Fruit fly (Drosophila melanogaster) whole organism, embryonic: Measurements from ENCODE around the gene MYPT-75D.

Experiments used
- CG11696 ChIP-seq: fragments of 200-800 bp; sonication (Bioruptor generic); IDR thresholded peaks from 2 replicates; pipeline ENCODE4 v1.3.6; 2022; ENCODE audit warnings: missing biosample characterization, missing genetic modification characterization
- CG12155 ChIP-seq: fragments of 200-800 bp; sonication (Bioruptor generic); optimal IDR thresholded peaks from 3 replicates; lab custom pipeline; 2016; ENCODE audit warnings: missing biosample characterization, missing genetic modification characterization
- CG12236 ChIP-seq: fragments of 200-800 bp; sonication (Bioruptor generic); optimal IDR thresholded peaks from 2 replicates; lab custom pipeline; 2016; ENCODE audit warnings: missing biosample characterization, missing genetic modification characterization
- CG12659 ChIP-seq: fragments of 200-800 bp; sonication (Bioruptor generic); optimal IDR thresholded peaks from 3 replicates; lab custom pipeline; 2017; ENCODE audit warnings: mild to moderate bottlenecking, missing biosample characterization, missing genetic modification reagents, missing genetic modification characterization
- CG12744 ChIP-seq: fragments of 200-800 bp; sonication (Bioruptor generic); optimal IDR thresholded peaks from 2 replicates; lab custom pipeline; 2016; ENCODE audit warnings: missing biosample characterization, missing genetic modification characterization
- CG13424 ChIP-seq: fragments of 200-800 bp; sonication (Bioruptor generic); optimal IDR thresholded peaks from 2 replicates; lab custom pipeline; 2019; ENCODE audit warnings: missing biosample characterization, mild to moderate bottlenecking, missing genetic modification characterization, moderate library complexity
- CG13894 ChIP-seq: fragments of 200-800 bp; sonication (Bioruptor generic); optimal IDR thresholded peaks from 3 replicates; lab custom pipeline; 2018; ENCODE audit warnings: missing biosample characterization, mild to moderate bottlenecking, missing genetic modification characterization, moderate library complexity
- CG14860 ChIP-seq: fragments of 200-800 bp; sonication (Bioruptor generic); IDR thresholded peaks from 3 replicates; pipeline ENCODE4 v1.3.6; 2022; ENCODE audit warnings: missing biosample characterization, missing genetic modification characterization; ENCODE audit not compliant: partially characterized antibody
- CG16779 ChIP-seq: fragments of 200-800 bp; sonication (Bioruptor generic); IDR thresholded peaks from 2 replicates; pipeline ENCODE4 v1.3.6; 2022; ENCODE audit warnings: missing biosample characterization, missing genetic modification characterization
- CG17328 ChIP-seq: fragments of 200-800 bp; sonication (Bioruptor generic); IDR thresholded peaks from 2 replicates; pipeline ENCODE4 v1.3.6; 2022; ENCODE audit warnings: missing biosample characterization, missing genetic modification characterization
- CG17361 ChIP-seq: fragments of 200-800 bp; sonication (Bioruptor generic); IDR thresholded peaks from 3 replicates; pipeline ENCODE4 v1.3.6; 2022; ENCODE audit warnings: missing biosample characterization, missing genetic modification characterization
- CG17612 ChIP-seq: fragments of 200-800 bp; sonication (Bioruptor generic); IDR thresholded peaks from 2 replicates; pipeline ENCODE4 v1.3.6; 2022; ENCODE audit warnings: missing biosample characterization, missing genetic modification characterization
- CG2120 ChIP-seq: fragments of 200-800 bp; sonication (Bioruptor generic); optimal IDR thresholded peaks from 3 replicates; lab custom pipeline; 2016; ENCODE audit warnings: missing biosample characterization, missing genetic modification characterization
- CG31224 ChIP-seq: fragments of 200-800 bp; sonication (Bioruptor generic); IDR thresholded peaks from 2 replicates; pipeline ENCODE4 v1.3.6; 2022; ENCODE audit warnings: missing biosample characterization, missing genetic modification characterization
- CG31388 ChIP-seq: fragments of 200-800 bp; sonication (Bioruptor generic); optimal IDR thresholded peaks from 2 replicates; lab custom pipeline; 2016; ENCODE audit warnings: missing biosample characterization, missing genetic modification characterization
- CG8388 ChIP-seq: fragments of 200-800 bp; sonication (Bioruptor generic); optimal IDR thresholded peaks from 2 replicates; lab custom pipeline; 2019; ENCODE audit warnings: missing biosample characterization, mild to moderate bottlenecking, missing genetic modification characterization, moderate library complexity
- CG9797 ChIP-seq: fragments of 200-800 bp; sonication (Bioruptor generic); optimal IDR thresholded peaks from 3 replicates; lab custom pipeline; 2018; ENCODE audit warnings: missing biosample characterization, mild to moderate bottlenecking, missing genetic modification characterization
- CTCF ChIP-seq: fragments of 200-800 bp; sonication (Bioruptor generic); optimal IDR thresholded peaks from 2 replicates; lab custom pipeline; 2017; ENCODE audit warnings: missing biosample characterization, mild to moderate bottlenecking, missing genetic modification characterization, moderate library complexity
- Dip3 ChIP-seq: fragments of 200-800 bp; sonication (Bioruptor generic); optimal IDR thresholded peaks from 3 replicates; lab custom pipeline; 2016; ENCODE audit warnings: missing biosample characterization, missing genetic modification characterization
- Drgx ChIP-seq: fragments of 200-800 bp; sonication (Bioruptor generic); IDR thresholded peaks from 2 replicates; pipeline ENCODE4 v1.3.6; 2022; ENCODE audit warnings: missing biosample characterization, missing genetic modification characterization
- ERR ChIP-seq: fragments of 200-800 bp; sonication (Bioruptor generic); optimal IDR thresholded peaks from 2 replicates; lab custom pipeline; 2016; ENCODE audit warnings: missing biosample characterization, missing genetic modification characterization
- Hr3 ChIP-seq: fragments of 200-800 bp; sonication (Bioruptor generic); optimal IDR thresholded peaks from 3 replicates; lab custom pipeline; 2016; ENCODE audit warnings: missing biosample characterization, missing genetic modification characterization
- Kr ChIP-seq: fragments of 200-800 bp; sonication (Bioruptor generic); optimal IDR thresholded peaks from 2 replicates; lab custom pipeline; 2017; ENCODE audit warnings: missing biosample characterization, mild to moderate bottlenecking, missing genetic modification characterization
- Lpt ChIP-seq: fragments of >200 bp; optimal IDR thresholded peaks from 2 replicates; lab custom pipeline; 2018; ENCODE audit warnings: missing biosample characterization, missing genetic modification characterization
- MESR4 ChIP-seq: fragments of 200-800 bp; sonication (Bioruptor generic); optimal IDR thresholded peaks from 2 replicates; lab custom pipeline; 2018; ENCODE audit warnings: missing biosample characterization, mild to moderate bottlenecking, missing genetic modification characterization, moderate library complexity
- MTF-1 ChIP-seq: fragments of 200-800 bp; sonication (Bioruptor generic); optimal IDR thresholded peaks from 2 replicates; lab custom pipeline; 2018; ENCODE audit warnings: missing biosample characterization, mild to moderate bottlenecking, missing genetic modification characterization, borderline replicate concordance
- Max ChIP-seq: fragments of 200-800 bp; sonication (Bioruptor generic); optimal IDR thresholded peaks from 2 replicates; lab custom pipeline; 2016; ENCODE audit warnings: missing biosample characterization, mild to moderate bottlenecking, missing genetic modification characterization
- NC2β ChIP-seq: fragments of 200-800 bp; sonication (Bioruptor generic); optimal IDR thresholded peaks from 2 replicates; lab custom pipeline; 2016; ENCODE audit warnings: missing biosample characterization, missing genetic modification characterization
- NK7.1 ChIP-seq: fragments of 200-800 bp; sonication (Bioruptor generic); optimal IDR thresholded peaks from 3 replicates; lab custom pipeline; 2016; ENCODE audit warnings: missing biosample characterization, missing genetic modification characterization
- Neu2 ChIP-seq: fragments of 200-800 bp; sonication (Bioruptor generic); optimal IDR thresholded peaks from 3 replicates; lab custom pipeline; 2016; ENCODE audit warnings: missing biosample characterization, missing genetic modification characterization, borderline replicate concordance
- ac ChIP-seq: fragments of 200-800 bp; sonication (Bioruptor generic); optimal IDR thresholded peaks from 3 replicates; lab custom pipeline; 2017; ENCODE audit warnings: missing biosample characterization, mild to moderate bottlenecking, missing genetic modification characterization
- aop ChIP-seq: fragments of 200-800 bp; sonication (Bioruptor generic); IDR thresholded peaks from 2 replicates; pipeline ENCODE4 v1.3.6; 2022; ENCODE audit warnings: missing biosample characterization, missing genetic modification characterization
- ara ChIP-seq: fragments of 200-800 bp; sonication (Bioruptor generic); IDR thresholded peaks from 2 replicates; pipeline ENCODE4 v1.3.6; 2022; ENCODE audit warnings: missing biosample characterization, missing genetic modification characterization
- cwo ChIP-seq: fragments of 200-800 bp; sonication (Bioruptor generic); optimal IDR thresholded peaks from 3 replicates; lab custom pipeline; 2017; ENCODE audit warnings: missing biosample characterization, missing genetic modification characterization, mild to moderate bottlenecking, moderate library complexity, missing genetic modification reagents
- disco-r ChIP-seq: fragments of 200-800 bp; sonication (Bioruptor generic); optimal IDR thresholded peaks from 2 replicates; lab custom pipeline; 2016; ENCODE audit warnings: missing biosample characterization, missing genetic modification characterization
- dpn ChIP-seq, 2 experiments: fragments of 200-800 bp; sonication (Bioruptor generic); optimal IDR thresholded peaks; 3 replicates each; lab custom pipeline; 2016; ENCODE audit warnings: missing biosample characterization in 2 of 2, missing genetic modification characterization in 2 of 2
- ems ChIP-seq: fragments of 200-800 bp; sonication (Bioruptor generic); optimal IDR thresholded peaks from 3 replicates; lab custom pipeline; 2016; ENCODE audit warnings: missing biosample characterization, missing genetic modification characterization
- eve ChIP-seq, 2 experiments: fragments of >200 bp; optimal IDR thresholded peaks; 2 replicates each; lab custom pipeline; 2017; ENCODE audit warnings: missing biosample characterization in 2 of 2, missing genetic modification characterization in 2 of 2
- ham ChIP-seq: fragments of 200-800 bp; sonication (Bioruptor generic); IDR thresholded peaks from 2 replicates; pipeline ENCODE4 v1.3.6; 2022; ENCODE audit warnings: missing biosample characterization, missing genetic modification characterization
- insv ChIP-seq, 2 experiments: fragments of 200-800 bp; sonication (Bioruptor generic); optimal IDR thresholded peaks; 3 replicates each; lab custom pipeline; 2016 to 2018; ENCODE audit warnings: missing biosample characterization in 2 of 2, missing genetic modification characterization in 2 of 2
- inv ChIP-seq: fragments of 200-800 bp; sonication (Bioruptor generic); IDR thresholded peaks from 2 replicates; pipeline ENCODE4 v1.3.6; 2022; ENCODE audit warnings: missing biosample characterization, missing genetic modification characterization; ENCODE audit not compliant: partially characterized antibody
- nerfin-2 ChIP-seq: fragments of 200-800 bp; sonication (Bioruptor generic); IDR thresholded peaks from 2 replicates; pipeline ENCODE4 v1.3.6; 2022; ENCODE audit warnings: missing biosample characterization, missing genetic modification characterization; ENCODE audit not compliant: partially characterized antibody
- onecut ChIP-seq: fragments of 200-800 bp; sonication (Bioruptor generic); IDR thresholded peaks from 2 replicates; pipeline ENCODE4 v1.3.6; 2022; ENCODE audit warnings: missing biosample characterization, missing genetic modification characterization
- psq ChIP-seq: fragments of 200-800 bp; sonication (Bioruptor generic); optimal IDR thresholded peaks from 2 replicates; lab custom pipeline; 2017; ENCODE audit warnings: missing biosample characterization, missing genetic modification characterization
- run ChIP-seq: fragments of 200-800 bp; sonication (Bioruptor generic); optimal IDR thresholded peaks from 3 replicates; lab custom pipeline; 2018; ENCODE audit warnings: missing biosample characterization, mild to moderate bottlenecking, missing genetic modification characterization
- sisA ChIP-seq: fragments of 200-800 bp; sonication (Bioruptor generic); IDR thresholded peaks from 2 replicates; pipeline ENCODE4 v1.3.6; 2022; ENCODE audit warnings: missing biosample characterization, missing genetic modification characterization
- slp2 ChIP-seq: fragments of 200-800 bp; sonication (Bioruptor generic); optimal IDR thresholded peaks from 2 replicates; lab custom pipeline; 2016; ENCODE audit warnings: missing biosample characterization, missing genetic modification characterization
- sug ChIP-seq: fragments of 200-800 bp; optimal IDR thresholded peaks from 2 replicates; lab custom pipeline; 2019; ENCODE audit warnings: missing biosample characterization, mild to moderate bottlenecking, missing genetic modification characterization, moderate library complexity
- toy ChIP-seq: fragments of 200-800 bp; sonication (Bioruptor generic); IDR thresholded peaks from 2 replicates; pipeline ENCODE4 v1.3.6; 2022; ENCODE audit warnings: missing biosample characterization, missing genetic modification characterization
- wdn ChIP-seq: fragments of 200-800 bp; sonication (Bioruptor generic); IDR thresholded peaks from 2 replicates; pipeline ENCODE4 v1.3.6; 2022; ENCODE audit warnings: missing biosample characterization, missing genetic modification characterization
- zf30C ChIP-seq: fragments of 200-800 bp; sonication (Bioruptor generic); optimal IDR thresholded peaks from 3 replicates; lab custom pipeline; 2018; ENCODE audit warnings: missing biosample characterization, mild to moderate bottlenecking, missing genetic modification characterization

The MYPT-75D gene

DNA sequence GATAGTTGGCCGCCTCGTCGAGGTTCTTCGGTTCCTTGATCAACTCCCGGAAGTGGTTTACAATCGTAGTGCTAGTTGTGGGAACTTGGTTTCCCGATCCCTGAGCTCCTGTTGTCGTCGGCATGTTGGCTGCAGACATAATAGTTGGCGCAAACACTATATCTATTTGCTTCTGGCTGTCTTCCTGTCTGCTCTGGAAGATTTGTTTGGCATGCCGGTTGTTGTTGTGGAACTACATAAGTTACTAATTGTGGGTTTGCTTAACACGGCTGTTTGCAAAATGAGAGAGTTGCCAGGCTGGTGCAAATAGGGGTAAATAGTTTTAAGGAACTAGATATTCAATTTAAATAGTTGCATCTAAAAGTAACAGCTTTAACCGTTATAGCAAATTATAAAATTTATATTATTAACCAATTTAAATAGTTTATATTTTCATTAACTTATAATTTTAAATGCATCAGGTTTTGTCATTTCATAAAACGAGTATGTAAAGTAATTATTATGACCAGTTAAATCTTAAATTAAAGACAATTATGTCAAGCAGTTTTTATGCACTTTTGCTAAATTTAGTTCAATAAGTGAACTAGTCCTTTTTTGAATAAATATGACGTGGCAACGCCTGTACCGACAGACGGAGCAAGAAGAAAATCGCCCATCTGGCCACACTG is 55.9 kb downstream of the MYPT-75D start, which contains the start of the genes Sgf11 and CG32202 (continued):
- peak; percentile 4 for TF ChIP-seq MESR4 (GFP tag; lab: Kevin White, UChicago)
- peak; percentile 71 for TF ChIP-seq sug (tag; lab: Kevin White, UChicago)
- no peak for TF ChIP-seq wdn (GFP tag; lab: Robert Waterston, UW)
- no peak for TF ChIP-seq CG17612 (GFP tag; lab: Robert Waterston, UW)
- peak; percentile 88 for TF ChIP-seq CG12659
- TF ChIP-seq CG11696: no peak
- peak; percentile 29 for TF ChIP-seq CG9797 (GFP tag; lab: Kevin White, UChicago)
- no peak for TF ChIP-seq slp2 (GFP tag; lab: Kevin White, UChicago)
- peak; percentile 80; the same call in 2 of the 3 replicates for TF ChIP-seq CG17361 (GFP tag; lab: Robert Waterston, UW)
- no peak for TF ChIP-seq zf30C
- no peak for TF ChIP-seq CG13894 (tag; lab: Kevin White, UChicago)
- TF ChIP-seq Max (GFP tag; lab: Kevin White, UChicago): no peak
- TF ChIP-seq inv (GFP tag; lab: Robert Waterston, UW): no peak
- TF ChIP-seq ara (GFP tag; lab: Robert Waterston, UW): 0 out of 2 replicates have a peak, but pooled peaks have one; percentile 36
- no peak for TF ChIP-seq ems (GFP tag; lab: Kevin White, UChicago)
- peak in 1 of 2 experiments; percentile 7 for TF ChIP-seq insv (GFP tag; optimal IDR thresholded peaks at IDR 0.05; lab: Kevin White, UChicago)
- no peak for TF ChIP-seq CG31224 (GFP tag; lab: Robert Waterston, UW)
- TF ChIP-seq sisA (GFP tag; lab: Robert Waterston, UW): no peak; the same call in 1 of the 2 replicates
- TF ChIP-seq ac: no peak
- no peak for TF ChIP-seq Lpt (GFP tag; lab: Kevin White, UChicago)
- TF ChIP-seq NC2β: peak; percentile 11
- peak; percentile 18 for TF ChIP-seq run
- TF ChIP-seq Kr: no peak
- TF ChIP-seq toy (GFP tag; lab: Robert Waterston, UW): no peak
- peak; percentile 9 for TF ChIP-seq Dip3
- TF ChIP-seq CG31388: no peak
- no peak for TF ChIP-seq ERR (GFP tag; lab: Kevin White, UChicago)
- no peak for TF ChIP-seq ham (GFP tag; lab: Robert Waterston, UW)
- no peak for TF ChIP-seq CG12744 (GFP tag; lab: Kevin White, UChicago)
- no peak for TF ChIP-seq nerfin-2 (GFP tag; lab: Robert Waterston, UW)
- no peak for TF ChIP-seq CG12236 (GFP tag; lab: Kevin White, UChicago)
- TF ChIP-seq psq (GFP tag; lab: Kevin White, UChicago): peak; percentile 40
- no peak for TF ChIP-seq NK7.1 (GFP tag; lab: Kevin White, UChicago)
- peak; percentile 63 for TF ChIP-seq CG2120 (GFP tag; lab: Kevin White, UChicago)
- TF ChIP-seq MTF-1 (GFP tag; lab: Kevin White, UChicago): no peak
- TF ChIP-seq Neu2 (GFP tag; lab: Kevin White, UChicago): no peak
- TF ChIP-seq CG14860 (GFP tag; lab: Robert Waterston, UW): no peak
- TF ChIP-seq CG8388 (GFP tag; lab: Kevin White, UChicago): peak; percentile 71
- TF ChIP-seq cwo (GFP tag; lab: Kevin White, UChicago): peak; percentile 32
- peak; percentile 3 for TF ChIP-seq CTCF
- TF ChIP-seq CG13424: peak; percentile 82
- TF ChIP-seq aop: no peak
- peak; percentile 29 to 71 for TF ChIP-seq dpn (GFP tag; optimal IDR thresholded peaks at IDR 0.05; lab: Kevin White, UChicago)
- 0 out of 2 replicates have a peak, but pooled peaks have one; percentile 18 for TF ChIP-seq onecut (GFP tag; lab: Robert Waterston, UW)
- no peak for TF ChIP-seq eve (GFP tag; optimal IDR thresholded peaks at IDR 0.05; lab: Kevin White, UChicago)
- no peak for TF ChIP-seq Drgx (GFP tag; lab: Robert Waterston, UW)
- peak; percentile 51; the same call in 1 of the 2 replicates for TF ChIP-seq CG17328 (GFP tag; lab: Robert Waterston, UW)
- no peak for TF ChIP-seq disco-r (GFP tag; lab: Kevin White, UChicago)
- peak; percentile 76 for TF ChIP-seq Hr3
- TF ChIP-seq CG12155 (GFP tag; lab: Kevin White, UChicago): peak; percentile 53
- no peak for TF ChIP-seq CG16779 (GFP tag; lab: Robert Waterston, UW)
